Fruit fly (Drosophila melanogaster) whole organism, embryonic: Measurements from ENCODE around the gene Nepl12.

ENCODE experiments used
- BtbVII ChIP-seq: fragments of 200-800 bp; sonication (Bioruptor generic); optimal IDR thresholded peaks from 3 replicates; lab custom pipeline; 2017; ENCODE audit warnings: missing biosample characterization, mild to moderate bottlenecking, missing genetic modification characterization
- CG10543 ChIP-seq: fragments of 200-800 bp; sonication (Bioruptor generic); optimal IDR thresholded peaks from 3 replicates; lab custom pipeline; 2017; ENCODE audit warnings: missing biosample characterization, mild to moderate bottlenecking, missing genetic modification characterization, moderate library complexity
- CG10979 ChIP-seq: fragments of 200-800 bp; sonication (Bioruptor generic); optimal IDR thresholded peaks from 2 replicates; lab custom pipeline; 2018; ENCODE audit warnings: missing biosample characterization, mild to moderate bottlenecking, missing genetic modification characterization, moderate library complexity
- CG11695 ChIP-seq: fragments of 200-800 bp; sonication (Bioruptor generic); IDR thresholded peaks from 3 replicates; pipeline ENCODE4 v1.3.6; 2022; ENCODE audit warnings: missing biosample characterization, missing genetic modification characterization
- CG12769 ChIP-seq: fragments of 200-800 bp; sonication (Bioruptor generic); optimal IDR thresholded peaks from 2 replicates; lab custom pipeline; 2019; ENCODE audit warnings: missing biosample characterization, mild to moderate bottlenecking, missing genetic modification characterization, moderate library complexity
- CG14050 ChIP-seq: fragments of 200-800 bp; sonication (Bioruptor generic); IDR thresholded peaks from 3 replicates; pipeline ENCODE4 v1.3.6; 2022; ENCODE audit warnings: missing biosample characterization, missing genetic modification characterization
- CG17385 ChIP-seq: fragments of 200-800 bp; sonication (Bioruptor generic); optimal IDR thresholded peaks from 3 replicates; lab custom pipeline; 2018; ENCODE audit warnings: missing biosample characterization, mild to moderate bottlenecking, missing genetic modification characterization
- CG4328 ChIP-seq: fragments of 200-800 bp; sonication (Bioruptor generic); optimal IDR thresholded peaks from 3 replicates; lab custom pipeline; 2017; ENCODE audit warnings: missing biosample characterization, missing genetic modification reagents, missing genetic modification characterization
- CG4820 ChIP-seq: fragments of 200-800 bp; sonication (Bioruptor generic); optimal IDR thresholded peaks from 3 replicates; lab custom pipeline; 2016; ENCODE audit warnings: missing biosample characterization, missing genetic modification characterization
- CG7745 ChIP-seq: fragments of 200-800 bp; sonication (Bioruptor generic); optimal IDR thresholded peaks from 2 replicates; lab custom pipeline; 2018; ENCODE audit warnings: missing biosample characterization, mild to moderate bottlenecking, missing genetic modification characterization, moderate library complexity
- CG7786 ChIP-seq: fragments of 200-800 bp; sonication (Bioruptor generic); optimal IDR thresholded peaks from 2 replicates; lab custom pipeline; 2016; ENCODE audit warnings: missing biosample characterization, missing genetic modification characterization
- CG8290 ChIP-seq, 3 experiments: fragments of 200-800 bp; sonication (Bioruptor generic); optimal IDR thresholded peaks; 2 replicates each; lab custom pipeline; 2016 to 2019; ENCODE audit warnings: missing biosample characterization in 3 of 3, missing genetic modification characterization in 3 of 3, mild to moderate bottlenecking in 2 of 3, moderate library complexity in 1 of 3
- CTCF ChIP-seq: fragments of 200-800 bp; sonication (Bioruptor generic); optimal IDR thresholded peaks from 2 replicates; lab custom pipeline; 2017; ENCODE audit warnings: missing biosample characterization, mild to moderate bottlenecking, missing genetic modification characterization, moderate library complexity
- Doc2 ChIP-seq: fragments of 200-800 bp; sonication (Bioruptor generic); IDR thresholded peaks from 2 replicates; pipeline ENCODE4 v1.3.6; 2022; ENCODE audit warnings: missing biosample characterization, missing genetic modification characterization
- Fer1 ChIP-seq: fragments of 200-800 bp; sonication (Bioruptor generic); optimal IDR thresholded peaks from 2 replicates; lab custom pipeline; 2017; ENCODE audit warnings: missing biosample characterization, mild to moderate bottlenecking, missing genetic modification characterization
- HLH3B ChIP-seq: fragments of 200-800 bp; sonication (Bioruptor generic); IDR thresholded peaks from 2 replicates; pipeline ENCODE4 v1.3.6; 2022; ENCODE audit warnings: missing biosample characterization, missing genetic modification characterization
- HLHmδ ChIP-seq: fragments of 200-800 bp; sonication (Bioruptor generic); optimal IDR thresholded peaks from 2 replicates; lab custom pipeline; 2018; ENCODE audit warnings: missing biosample characterization, mild to moderate bottlenecking, missing genetic modification characterization, moderate library complexity
- Hey ChIP-seq: fragments of 200-800 bp; sonication (Bioruptor generic); optimal IDR thresholded peaks from 3 replicates; lab custom pipeline; 2018; ENCODE audit warnings: missing biosample characterization, mild to moderate bottlenecking, missing genetic modification characterization
- Jarid2 ChIP-seq: fragments of 200-800 bp; sonication (Bioruptor generic); optimal IDR thresholded peaks from 3 replicates; lab custom pipeline; 2017; ENCODE audit warnings: mild to moderate bottlenecking, missing biosample characterization, missing genetic modification reagents, missing genetic modification characterization
- Lpt ChIP-seq: fragments of >200 bp; optimal IDR thresholded peaks from 2 replicates; lab custom pipeline; 2018; ENCODE audit warnings: missing biosample characterization, missing genetic modification characterization
- MESR4 ChIP-seq: fragments of 200-800 bp; sonication (Bioruptor generic); optimal IDR thresholded peaks from 2 replicates; lab custom pipeline; 2018; ENCODE audit warnings: missing biosample characterization, mild to moderate bottlenecking, missing genetic modification characterization, moderate library complexity
- Med ChIP-seq: fragments of 200-800 bp; sonication (Bioruptor generic); peaks from one replicate; lab custom pipeline; 2016; ENCODE audit warnings: missing biosample characterization, missing genetic modification characterization, mild to moderate bottlenecking, inconsistent platforms, moderate library complexity
- NC2β ChIP-seq: fragments of 200-800 bp; sonication (Bioruptor generic); optimal IDR thresholded peaks from 2 replicates; lab custom pipeline; 2016; ENCODE audit warnings: missing biosample characterization, missing genetic modification characterization
- Pdp1 ChIP-seq, 2 experiments: fragments of 200-800 bp; sonication (Bioruptor generic); optimal IDR thresholded peaks; 3 replicates each; lab custom pipeline; 2016; ENCODE audit warnings: missing biosample characterization in 2 of 2, missing genetic modification characterization in 2 of 2, mild to moderate bottlenecking in 1 of 2, moderate library complexity in 1 of 2
- Sox100B ChIP-seq: fragments of 200-800 bp; sonication (Bioruptor generic); optimal IDR thresholded peaks from 3 replicates; lab custom pipeline; 2018; ENCODE audit warnings: missing biosample characterization, mild to moderate bottlenecking, missing genetic modification characterization
- Ssrp ChIP-seq: fragments of 200-800 bp; sonication (Bioruptor generic); optimal IDR thresholded peaks from 2 replicates; lab custom pipeline; 2018; ENCODE audit warnings: missing biosample characterization, mild to moderate bottlenecking, missing genetic modification characterization, moderate library complexity
- Stat92E ChIP-seq, 3 experiments: fragments of >200 bp in 2 of 3; fragments of 200-800 bp in 1 of 3; sonication (Bioruptor generic) in 1 of 3; optimal IDR thresholded peaks; 2 replicates each; lab custom pipeline; 2017 to 2019; ENCODE audit warnings: missing biosample characterization in 3 of 3, missing genetic modification characterization in 3 of 3, mild to moderate bottlenecking in 1 of 3, moderate library complexity in 1 of 3
- YL-1 ChIP-seq: fragments of 200-800 bp; sonication (Bioruptor generic); optimal IDR thresholded peaks from 3 replicates; lab custom pipeline; 2017; ENCODE audit warnings: missing biosample characterization, mild to moderate bottlenecking, missing genetic modification characterization
- ap ChIP-seq: fragments of 200-800 bp; sonication (Bioruptor generic); IDR thresholded peaks from 2 replicates; pipeline ENCODE4 v1.3.6; 2022; ENCODE audit warnings: missing biosample characterization, missing genetic modification characterization
- bab2 ChIP-seq: fragments of 200-800 bp; sonication (Bioruptor generic); optimal IDR thresholded peaks from 2 replicates; lab custom pipeline; 2016; ENCODE audit warnings: missing biosample characterization, missing genetic modification characterization
- bbx ChIP-seq: fragments of 200-800 bp; sonication (Bioruptor generic); IDR thresholded peaks from 2 replicates; pipeline ENCODE4 v1.3.6; 2022; ENCODE audit warnings: missing biosample characterization, missing genetic modification characterization; ENCODE audit not compliant: partially characterized antibody
- bsh ChIP-seq, 2 experiments: fragments of 200-800 bp; sonication (Bioruptor generic); optimal IDR thresholded peaks; 2 replicates each; lab custom pipeline; 2017 to 2018; ENCODE audit warnings: mild to moderate bottlenecking in 2 of 2, missing biosample characterization in 2 of 2, missing genetic modification characterization in 2 of 2, moderate library complexity in 1 of 2
- cg ChIP-seq: fragments of 200-800 bp; sonication (Bioruptor generic); optimal IDR thresholded peaks from 3 replicates; lab custom pipeline; 2019; ENCODE audit warnings: missing biosample characterization, mild to moderate bottlenecking, missing genetic modification characterization, moderate library complexity
- cwo ChIP-seq: fragments of 200-800 bp; sonication (Bioruptor generic); optimal IDR thresholded peaks from 3 replicates; lab custom pipeline; 2017; ENCODE audit warnings: missing biosample characterization, missing genetic modification characterization, mild to moderate bottlenecking, moderate library complexity, missing genetic modification reagents
- da ChIP-seq: fragments of 200-800 bp; sonication (Bioruptor generic); optimal IDR thresholded peaks from 2 replicates; lab custom pipeline; 2016; ENCODE audit warnings: missing biosample characterization, missing genetic modification characterization
- gem ChIP-seq: fragments of 200-800 bp; sonication (Bioruptor generic); optimal IDR thresholded peaks from 2 replicates; lab custom pipeline; 2019; ENCODE audit warnings: missing biosample characterization, mild to moderate bottlenecking, missing genetic modification characterization, moderate library complexity
- gsb-n ChIP-seq: fragments of 200-800 bp; sonication (Bioruptor generic); optimal IDR thresholded peaks from 3 replicates; lab custom pipeline; 2018; ENCODE audit warnings: missing biosample characterization, mild to moderate bottlenecking, missing genetic modification characterization
- hb ChIP-seq: fragments of 200-800 bp; sonication (Bioruptor generic); IDR thresholded peaks from 3 replicates; pipeline ENCODE4 v1.3.6; 2022; ENCODE audit warnings: missing biosample characterization, missing genetic modification characterization; ENCODE audit not compliant: partially characterized antibody
- her ChIP-seq: fragments of 200-800 bp; sonication (Bioruptor generic); optimal IDR thresholded peaks from 2 replicates; lab custom pipeline; 2016; ENCODE audit warnings: missing biosample characterization, missing genetic modification characterization
- jigr1 ChIP-seq: fragments of 200-800 bp; sonication (Bioruptor generic); IDR thresholded peaks from 3 replicates; pipeline ENCODE4 v1.3.6; 2022; ENCODE audit warnings: missing biosample characterization, missing genetic modification characterization
- kah ChIP-seq: fragments of 200-800 bp; sonication (Bioruptor generic); optimal IDR thresholded peaks from 2 replicates; lab custom pipeline; 2018; ENCODE audit warnings: missing biosample characterization, mild to moderate bottlenecking, missing genetic modification characterization
- mirr ChIP-seq: fragments of 200-800 bp; sonication (Bioruptor generic); optimal IDR thresholded peaks from 3 replicates; lab custom pipeline; 2018; ENCODE audit warnings: missing biosample characterization, mild to moderate bottlenecking, missing genetic modification characterization
- mld ChIP-seq: fragments of 200-800 bp; sonication (Bioruptor generic); IDR thresholded peaks from 3 replicates; pipeline ENCODE4 v1.3.6; 2022; ENCODE audit warnings: missing biosample characterization, missing genetic modification characterization; ENCODE audit not compliant: partially characterized antibody
- p53 ChIP-seq: fragments of 200-800 bp; sonication (Bioruptor generic); optimal IDR thresholded peaks from 2 replicates; lab custom pipeline; 2016; ENCODE audit warnings: missing biosample characterization, missing genetic modification characterization
- phol ChIP-seq: fragments of 200-800 bp; sonication (Bioruptor generic); optimal IDR thresholded peaks from 3 replicates; lab custom pipeline; 2018; ENCODE audit warnings: missing biosample characterization, mild to moderate bottlenecking, missing genetic modification characterization, moderate library complexity
- psq ChIP-seq: fragments of 200-800 bp; sonication (Bioruptor generic); optimal IDR thresholded peaks from 2 replicates; lab custom pipeline; 2017; ENCODE audit warnings: missing biosample characterization, missing genetic modification characterization
- sd ChIP-seq: fragments of 200-800 bp; sonication (Bioruptor generic); optimal IDR thresholded peaks from 3 replicates; lab custom pipeline; 2018; ENCODE audit warnings: missing biosample characterization, mild to moderate bottlenecking, missing genetic modification characterization, moderate library complexity
- so ChIP-seq: fragments of 200-800 bp; sonication (Bioruptor generic); IDR thresholded peaks from 3 replicates; pipeline ENCODE4 v1.3.6; 2022; ENCODE audit warnings: missing biosample characterization, missing genetic modification characterization

Nepl12 gene

DNA sequence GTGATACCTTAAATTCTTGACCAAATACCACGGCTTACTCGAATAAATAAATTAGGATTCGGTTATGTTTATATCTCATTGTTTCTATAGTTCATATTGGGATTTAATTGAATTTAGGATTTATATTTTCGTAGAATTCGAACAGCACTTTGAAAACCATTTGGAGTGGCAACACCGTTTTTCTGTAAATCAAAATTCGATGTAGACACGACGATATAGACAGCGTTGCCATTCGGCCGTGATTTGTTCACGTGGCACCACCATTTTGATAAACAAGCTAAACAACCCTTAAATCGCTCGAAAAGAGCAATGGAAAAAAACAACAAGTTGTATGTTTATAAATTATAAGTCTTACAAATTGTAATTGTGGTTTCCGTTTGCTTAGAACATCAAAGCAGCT lies 46.7 kb upstream of the Nepl12 start (continued):
- TF ChIP-seq so (GFP tag; lab: Robert Waterston, UW) (no peak), bbx (peak; percentile 11; the same call in 1 of the 2 replicates), CTCF (GFP tag; lab: Kevin White, UChicago) (no peak), Stat92E (GFP tag; optimal IDR thresholded peaks at IDR 0.05; lab: Kevin White, UChicago) (no peak), bab2 (GFP tag; lab: Kevin White, UChicago) (no peak), Lpt (GFP tag; lab: Kevin White, UChicago) (no peak)

DNA sequence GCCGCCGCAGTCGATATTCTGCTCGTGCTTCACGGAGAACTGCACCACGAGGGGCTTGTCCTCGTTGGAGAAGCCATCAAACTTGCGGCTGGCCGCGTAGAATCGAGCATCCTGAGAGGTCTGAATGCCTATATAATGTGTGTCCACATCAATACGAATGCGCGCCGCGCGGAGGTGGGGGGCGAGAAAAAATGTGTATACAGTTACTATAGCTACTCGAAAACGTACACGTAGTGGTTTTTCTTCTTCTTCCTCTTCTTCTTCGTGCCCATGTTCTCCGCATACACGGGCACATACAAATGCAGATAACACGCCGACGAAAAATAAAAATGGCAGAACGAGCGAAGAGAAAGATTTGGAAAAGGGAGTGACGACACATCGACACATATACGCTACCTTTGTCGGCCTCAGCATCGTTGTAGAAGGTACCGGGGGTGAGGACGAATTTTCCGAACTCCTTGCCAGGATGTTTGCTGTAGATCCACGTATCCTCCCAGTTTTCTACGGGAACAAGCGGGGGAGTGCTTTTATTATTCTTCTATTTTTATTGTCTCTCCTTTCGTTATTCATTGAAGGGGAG lies 45.2 kb upstream of the Nepl12 start:
- TF ChIP-seq Fer1 (GFP tag; lab: Kevin White, UChicago) (peak; percentile 5), mirr (peak; percentile 18), Doc2 (GFP tag; lab: Robert Waterston, UW) (no peak), CG10979 (tag; lab: Kevin White, UChicago) (no peak), bsh (GFP tag; optimal IDR thresholded peaks at IDR 0.05; lab: Kevin White, UChicago) (peak in 1 of 2 experiments; percentile 18), YL-1 (GFP tag; lab: Kevin White, UChicago) (peak; percentile 86), sd (tag; lab: Kevin White, UChicago) (peak; percentile 71), hb (GFP tag; lab: Robert Waterston, UW) (no peak), cwo (GFP tag; lab: Kevin White, UChicago) (peak; percentile 13), MESR4 (GFP tag; lab: Kevin White, UChicago) (peak; percentile 83), HLHmδ (no peak), HLH3B (GFP tag; lab: Robert Waterston, UW) (no peak), CG14050 (no peak), phol (tag; lab: Kevin White, UChicago) (peak; percentile 69), Pdp1 (GFP tag; optimal IDR thresholded peaks at IDR 0.05; lab: Kevin White, UChicago) (peak in 1 of 2 experiments; percentile 25), Ssrp (tag; lab: Kevin White, UChicago) (peak; percentile 9), Med (GFP tag; lab: Kevin White, UChicago) (peak; percentile 70), CG7786 (GFP tag; lab: Kevin White, UChicago) (peak; percentile 5), p53 (GFP tag; lab: Kevin White, UChicago) (no peak), cg (GFP tag; lab: Kevin White, UChicago) (peak; percentile 80), psq (GFP tag; lab: Kevin White, UChicago) (peak; percentile 34), CG8290 (GFP tag; optimal IDR thresholded peaks at IDR 0.05; lab: Kevin White, UChicago) (no peak), CG8290 (tag; optimal IDR thresholded peaks at IDR 0.05; lab: Kevin White, UChicago) (peak in 1 of 2 experiments; percentile 23), NC2β (GFP tag; lab: Kevin White, UChicago) (no peak), CG12769 (tag; lab: Kevin White, UChicago) (peak; percentile 10), CG17385 (GFP tag; lab: Kevin White, UChicago) (peak; percentile 98), kah (GFP tag; lab: Kevin White, UChicago) (peak; percentile 85), mld (no peak), CG10543 (GFP tag; lab: Kevin White, UChicago) (peak; percentile 22), jigr1 (no peak)
- TF ChIP-seq, all 482 proteins: peak for 19

dm6 chr3R:9630633-9631095 lies 44.7 kb upstream of the Nepl12 start, which contains the start of gene Calr:
TSS of gene Calr (minus strand) at chr3R:9630851.
- TF ChIP-seq da (no peak), Hey (tag; lab: Kevin White, UChicago) (no peak), CG7745 (tag; lab: Kevin White, UChicago) (peak; percentile 92), BtbVII (peak; percentile 71), her (GFP tag; lab: Kevin White, UChicago) (peak; percentile 55), CG4328 (GFP tag; lab: Kevin White, UChicago) (peak; percentile 31), CG11695 (no peak), gsb-n (peak; percentile 40), Jarid2 (GFP tag; lab: Kevin White, UChicago) (peak; percentile 87), ap (GFP tag; lab: Robert Waterston, UW) (no peak), Sox100B (no peak), CG4820 (GFP tag; lab: Kevin White, UChicago) (no peak), gem (tag; lab: Kevin White, UChicago) (no peak)
